Worm (Caenorhabditis elegans): ENCODE measurements around the gene Y47D7A.11.

The Y47D7A.11 gene

ce11 chrV:4450523-4451089 lies 22.5 kb upstream of the Y47D7A.11 start, which contains the start of gene rft-2 (continued):
- TF ChIP-seq F10B5.3 (tag; optimal IDR thresholded peaks at IDR 0.05), result no peak
- TF ChIP-seq saeg-2 (GFP tag; IDR thresholded peaks at IDR 0.05), result no peak
- no peak for TF ChIP-seq dmd-6 (GFP tag; IDR thresholded peaks at IDR 0.05)
- no peak for TF ChIP-seq madf-9 (GFP tag; conservative IDR thresholded peaks at IDR 0.05)
- no peak for TF ChIP-seq zfp-2 (tag; optimal IDR thresholded peaks at IDR 0.05)
- TF ChIP-seq F37D6.2 (tag; optimal IDR thresholded peaks at IDR 0.05), result peak; percentile 9
- no peak for TF ChIP-seq zip-2 (tag; optimal IDR thresholded peaks at IDR 0.05)
- no peak for TF ChIP-seq ama-1 (optimal IDR thresholded peaks at IDR 0.05)
- no peak for TF ChIP-seq pqm-1 (tag; optimal IDR thresholded peaks at IDR 0.05)
- no peak for TF ChIP-seq ceh-62 (tag; optimal IDR thresholded peaks at IDR 0.05)
- no peak for TF ChIP-seq ZK337.2 (GFP tag; IDR thresholded peaks at IDR 0.05)
- TF ChIP-seq daf-8 (GFP tag; IDR thresholded peaks at IDR 0.05), result no peak
- TF ChIP-seq zip-11 (GFP tag; IDR thresholded peaks at IDR 0.05), result no peak
- TF ChIP-seq fkh-10 (GFP tag; optimal IDR thresholded peaks at IDR 0.05), result peak; percentile 24
- TF ChIP-seq F26F4.8 (GFP tag; conservative IDR thresholded peaks at IDR 0.05), result no peak
- TF ChIP-seq lin-15B (tag; optimal IDR thresholded peaks at IDR 0.05), result no peak
- no peak for TF ChIP-seq set-16 (GFP tag; IDR thresholded peaks at IDR 0.05)
- TF ChIP-seq egl-27 (tag; optimal IDR thresholded peaks at IDR 0.05), result no peak
- no peak for TF ChIP-seq spr-3 (GFP tag; optimal IDR thresholded peaks at IDR 0.05)
- TF ChIP-seq aha-1 (tag), result no peak
- no peak for TF ChIP-seq daf-16 (GFP tag; optimal IDR thresholded peaks at IDR 0.05)
- TF ChIP-seq daf-16 (tag; optimal IDR thresholded peaks at IDR 0.05), result peak; percentile 54
- TF ChIP-seq unc-130 (GFP tag; optimal IDR thresholded peaks at IDR 0.05), result no peak
- no peak for TF ChIP-seq skn-1 (tag; optimal IDR thresholded peaks at IDR 0.05)
- no peak for TF ChIP-seq Y48G9A.11 (GFP tag; IDR thresholded peaks at IDR 0.05)
- TF ChIP-seq D1046.2 (GFP tag; IDR thresholded peaks at IDR 0.05), result no peak
- no peak for TF ChIP-seq ZK546.5 (tag; optimal IDR thresholded peaks at IDR 0.05)
- no peak for TF ChIP-seq lim-7 (GFP tag; IDR thresholded peaks at IDR 0.05)
- TF ChIP-seq nhr-237 (tag; optimal IDR thresholded peaks at IDR 0.05), result no peak
- TF ChIP-seq lsy-2 (tag; optimal IDR thresholded peaks at IDR 0.05), result peak in 1 of 2 experiments; percentile 72
- TF ChIP-seq nhr-42 (GFP tag; IDR thresholded peaks at IDR 0.05), result no peak
- no peak for TF ChIP-seq Y105C5A.15 (GFP tag; IDR thresholded peaks at IDR 0.05)
- peak; percentile 70 for TF ChIP-seq ces-1 (GFP tag; optimal IDR thresholded peaks at IDR 0.05)
- TF ChIP-seq nhr-48 (tag; optimal IDR thresholded peaks at IDR 0.05), result no peak
- no peak for TF ChIP-seq cey-2 (tag; optimal IDR thresholded peaks at IDR 0.05; ENCODE audit: borderline replicate concordance, insufficient read depth)
- TF ChIP-seq php-3 (GFP tag; IDR thresholded peaks at IDR 0.05), result no peak
- no peak for TF ChIP-seq nhr-10 (tag; optimal IDR thresholded peaks at IDR 0.05)
- no peak for TF ChIP-seq pha-4 (GFP tag; IDR thresholded peaks at IDR 0.05)
- no peak for TF ChIP-seq pha-4 (tag; optimal IDR thresholded peaks at IDR 0.05)
- no peak for TF ChIP-seq nhr-6 (tag; optimal IDR thresholded peaks at IDR 0.05)
- no peak for TF ChIP-seq ztf-11 (tag; optimal IDR thresholded peaks at IDR 0.05)
- peak; percentile 13 for TF ChIP-seq nhr-102 (tag; optimal IDR thresholded peaks at IDR 0.05)
- TF ChIP-seq snpc-1.2 (GFP tag; IDR thresholded peaks at IDR 0.05), result no peak
- TF ChIP-seq ctbp-1 (GFP tag; IDR thresholded peaks at IDR 0.05), result no peak
- no peak for TF ChIP-seq lin-1 (GFP tag; IDR thresholded peaks at IDR 0.05)
- no peak for TF ChIP-seq tra-1 (GFP tag; IDR thresholded peaks at IDR 0.05)
- no peak for TF ChIP-seq unc-39 (tag; optimal IDR thresholded peaks at IDR 0.05)
- TF ChIP-seq zfp-3 (GFP tag; conservative IDR thresholded peaks at IDR 0.05), result no peak
- no peak for TF ChIP-seq Y5F2A.4 (GFP tag; optimal IDR thresholded peaks at IDR 0.05)
- TF ChIP-seq hif-1 (tag; optimal IDR thresholded peaks at IDR 0.05), result peak in 1 of 2 experiments; percentile 31
- no peak for TF ChIP-seq R02D3.7 (tag; optimal IDR thresholded peaks at IDR 0.05)
- peak in 1 of 2 experiments; percentile 7 for TF ChIP-seq mdl-1 (tag; optimal IDR thresholded peaks at IDR 0.05)
- TF ChIP-seq mes-2 (tag; optimal IDR thresholded peaks at IDR 0.05; ENCODE audit: poor library complexity, severe bottlenecking), result no peak

Measured in whole organism, L4 larva.